Worm (Caenorhabditis elegans) whole organism, mixed stage, embryonic: Measurements from ENCODE around the gene Y37E11AL.12.
A peak's percentile ranks its signal among the peaks of the same experiment; 100 is the strongest.

Experiments used
- cnd-1 ChIP-seq: fragments of 200-800 bp; sonication (Bioruptor generic); optimal IDR thresholded peaks from 2 replicates; lab custom pipeline; 2018; ENCODE audit warnings: mild to moderate bottlenecking, missing genetic modification characterization, missing compliant biosample characterization
- lin-13 ChIP-seq: fragments of 150-350 bp; optimal IDR thresholded peaks from 2 replicates; lab custom pipeline; 2014; ENCODE audit warnings: missing biosample characterization, missing genetic modification characterization
- nhr-28 ChIP-seq: fragments of 150-350 bp; optimal IDR thresholded peaks from 2 replicates; lab custom pipeline; 2014; ENCODE audit warnings: missing biosample characterization, missing genetic modification characterization

- TF ChIP-seq lin-13 (peak; percentile 28), nhr-28 (tag; lab: Kevin White, UChicago) (no peak), cnd-1 (no peak)
Measured at ce11 chrIV:3725845-3726244, 24.1 kb upstream of the Y37E11AL.12 start, which contains the start of gene smgl-2.
